Fruit fly (Drosophila melanogaster): Measurements from ENCODE around the gene Boh1.

Gene Boh1

dm6 chr3R:27925971-27926533 lies 6.8 kb upstream of the Boh1 start (continued):
- TF ChIP-seq CG6808 (GFP tag; optimal IDR thresholded peaks at IDR 0.05), result no peak

dm6 chr3R:27925000-27925970 lies 6.0 kb upstream of the Boh1 start, which contains the start of gene mino:
Gene mino, plus strand, starts transcription at chr3R:27925191.
- no peak for TF ChIP-seq acj6 (GFP tag; optimal IDR thresholded peaks at IDR 0.05)
- TF ChIP-seq esn (GFP tag; optimal IDR thresholded peaks at IDR 0.05), result peak; percentile 38
- no peak for TF ChIP-seq CG7368 (GFP tag; optimal IDR thresholded peaks at IDR 0.05)
- peak; percentile 60 for TF ChIP-seq Eip78C (GFP tag)
- peak; percentile 33 for TF ChIP-seq CG6808 (GFP tag; optimal IDR thresholded peaks at IDR 0.05)
- TF ChIP-seq CG8119 (GFP tag; IDR thresholded peaks at IDR 0.05), result 0 out of 3 replicates have a peak, but pooled peaks have one; percentile 12
- TF ChIP-seq Sox102F (GFP tag; optimal IDR thresholded peaks at IDR 0.05), result peak; percentile 32
- no peak for TF ChIP-seq Gug (GFP tag; IDR thresholded peaks at IDR 0.05)
- TF ChIP-seq CG11902 (GFP tag; optimal IDR thresholded peaks at IDR 0.05), result no peak
- TF ChIP-seq CG4318 (GFP tag; optimal IDR thresholded peaks at IDR 0.05), result no peak
- no peak for TF ChIP-seq Lpt (GFP tag; optimal IDR thresholded peaks at IDR 0.05)
- TF ChIP-seq dsx (GFP tag; optimal IDR thresholded peaks at IDR 0.05; ENCODE audit: poor library complexity, severe bottlenecking), result peak; percentile 5
- peak; percentile 50 for TF ChIP-seq vri (GFP tag; optimal IDR thresholded peaks at IDR 0.05)
- no peak for TF ChIP-seq Smox (GFP tag; optimal IDR thresholded peaks at IDR 0.05)
- peak; percentile 82 for TF ChIP-seq svp (GFP tag)
- TF ChIP-seq CG6792 (GFP tag; optimal IDR thresholded peaks at IDR 0.05), result no peak
- no peak for TF ChIP-seq net (GFP tag; optimal IDR thresholded peaks at IDR 0.05)
- no peak for TF ChIP-seq CG16779 (tag; optimal IDR thresholded peaks at IDR 0.05)
- peak; percentile 43 for TF ChIP-seq Eip93F (GFP tag; optimal IDR thresholded peaks at IDR 0.05)
- TF ChIP-seq CG10669 (GFP tag; optimal IDR thresholded peaks at IDR 0.05), result peak; percentile 1
- no peak for TF ChIP-seq eg (GFP tag; IDR thresholded peaks at IDR 0.05)
- no peak for TF ChIP-seq Ets21C (GFP tag; optimal IDR thresholded peaks at IDR 0.05)
- no peak for TF ChIP-seq salr (GFP tag; optimal IDR thresholded peaks at IDR 0.05)
- no peak for TF ChIP-seq CG32006 (GFP tag; optimal IDR thresholded peaks at IDR 0.05)
- no peak for TF ChIP-seq OdsH (GFP tag; optimal IDR thresholded peaks at IDR 0.05)
- no peak for TF ChIP-seq dac (GFP tag; optimal IDR thresholded peaks at IDR 0.05)
- no peak for TF ChIP-seq fd59A (GFP tag; optimal IDR thresholded peaks at IDR 0.05)
- no peak for TF ChIP-seq CG31627 (GFP tag; optimal IDR thresholded peaks at IDR 0.05)
- no peak for TF ChIP-seq lz (GFP tag; optimal IDR thresholded peaks at IDR 0.05)
- TF ChIP-seq CG1621 (tag; optimal IDR thresholded peaks at IDR 0.05), result peak; percentile 47
- no peak for TF ChIP-seq CG3919 (GFP tag; optimal IDR thresholded peaks at IDR 0.05)
- no peak for TF ChIP-seq CG11762 (GFP tag; optimal IDR thresholded peaks at IDR 0.05; ENCODE audit: insufficient read depth)
- no peak for TF ChIP-seq CG10631 (GFP tag; optimal IDR thresholded peaks at IDR 0.05)
- peak; percentile 55 for TF ChIP-seq CG9139 (GFP tag; optimal IDR thresholded peaks at IDR 0.05)
- TF ChIP-seq topi (GFP tag; optimal IDR thresholded peaks at IDR 0.05), result peak; percentile 23
- TF ChIP-seq pdm3 (GFP tag; optimal IDR thresholded peaks at IDR 0.05), result no peak
- TF ChIP-seq Hr4 (GFP tag; optimal IDR thresholded peaks at IDR 0.05), result no peak
- TF ChIP-seq Hr39 (GFP tag; optimal IDR thresholded peaks at IDR 0.05), result no peak
- TF ChIP-seq cyc (GFP tag; optimal IDR thresholded peaks at IDR 0.05), result no peak
- TF ChIP-seq Eip75B (GFP tag; optimal IDR thresholded peaks at IDR 0.05), result no peak
- peak; percentile 42 to 68 for TF ChIP-seq ss (GFP tag; optimal IDR thresholded peaks at IDR 0.05)
- no peak for TF ChIP-seq fd85E (GFP tag; optimal IDR thresholded peaks at IDR 0.05)
- no peak for TF ChIP-seq CG8319 (GFP tag; optimal IDR thresholded peaks at IDR 0.05)
- no peak for TF ChIP-seq CG15336 (GFP tag; IDR thresholded peaks at IDR 0.05)
- TF ChIP-seq Met (GFP tag; optimal IDR thresholded peaks at IDR 0.05), result peak; percentile 4
- no peak for TF ChIP-seq CG6276 (GFP tag; optimal IDR thresholded peaks at IDR 0.05)
- TF ChIP-seq CG34406 (GFP tag; optimal IDR thresholded peaks at IDR 0.05), result no peak
